Fruit fly (Drosophila melanogaster): Measurements from ENCODE around the gene CG9536.

CG9536 gene

dm6 chr2L:6488676-6489140 lies 11.9 kb upstream of the CG9536 start, which contains the start of the genes KFase and epsilonCOP:
KFase (minus strand) TSS chr2L:6488756.
epsilonCOP (plus strand) TSS chr2L:6489090.
- TF ChIP-seq Fer2 (tag; optimal IDR thresholded peaks at IDR 0.05): peak; percentile 29
- peak; percentile 69 for TF ChIP-seq Meics (GFP tag; optimal IDR thresholded peaks at IDR 0.05)
- TF ChIP-seq Atf-2 (GFP tag; optimal IDR thresholded peaks at IDR 0.05): peak; percentile 23
- no peak for TF ChIP-seq CG17802 (tag; optimal IDR thresholded peaks at IDR 0.05)
- TF ChIP-seq B-H1 (GFP tag; IDR thresholded peaks at IDR 0.05): no peak
- peak; percentile 71 for TF ChIP-seq YL-1 (GFP tag; optimal IDR thresholded peaks at IDR 0.05)
- TF ChIP-seq usp (GFP tag; optimal IDR thresholded peaks at IDR 0.05): no peak
- peak in 1 of 2 experiments; percentile 19 for TF ChIP-seq insv (GFP tag; optimal IDR thresholded peaks at IDR 0.05)
- TF ChIP-seq Max (GFP tag; optimal IDR thresholded peaks at IDR 0.05): no peak
- peak; percentile 61 for TF ChIP-seq inv (GFP tag; IDR thresholded peaks at IDR 0.05; ENCODE audit: partially characterized antibody)
- TF ChIP-seq Bteb2 (GFP tag; optimal IDR thresholded peaks at IDR 0.05): peak; percentile 76
- TF ChIP-seq CG2199 (GFP tag; IDR thresholded peaks at IDR 0.05): no peak
- no peak for TF ChIP-seq CG1832 (GFP tag; optimal IDR thresholded peaks at IDR 0.05)
- TF ChIP-seq CG8089 (GFP tag; optimal IDR thresholded peaks at IDR 0.05): no peak
- TF ChIP-seq Ptx1 (GFP tag; IDR thresholded peaks at IDR 0.05): peak; percentile 42; the same call in 1 of the 2 replicates
- peak; percentile 40 for TF ChIP-seq CG9876 (GFP tag; optimal IDR thresholded peaks at IDR 0.05)
- peak; percentile 37 for TF ChIP-seq dm (GFP tag; optimal IDR thresholded peaks at IDR 0.05)
- TF ChIP-seq CG4328 (GFP tag; optimal IDR thresholded peaks at IDR 0.05): peak; percentile 58
- TF ChIP-seq CG12769 (tag; optimal IDR thresholded peaks at IDR 0.05): no peak
- TF ChIP-seq CG4820 (GFP tag; optimal IDR thresholded peaks at IDR 0.05): peak; percentile 46
- TF ChIP-seq ind (GFP tag; optimal IDR thresholded peaks at IDR 0.05): peak; percentile 65
- TF ChIP-seq org-1 (GFP tag; optimal IDR thresholded peaks at IDR 0.05): no peak
- peak; percentile 45 for TF ChIP-seq CG16863 (GFP tag; optimal IDR thresholded peaks at IDR 0.05)
- TF ChIP-seq CG1792 (GFP tag; optimal IDR thresholded peaks at IDR 0.05): peak; percentile 40
- TF ChIP-seq CG13296 (GFP tag; optimal IDR thresholded peaks at IDR 0.05): peak; percentile 40
- peak; percentile 75 for TF ChIP-seq Sry-δ (GFP tag; optimal IDR thresholded peaks at IDR 0.05)
- TF ChIP-seq CG7556 (GFP tag; optimal IDR thresholded peaks at IDR 0.05): peak; percentile 55
- TF ChIP-seq NC2α (GFP tag; optimal IDR thresholded peaks at IDR 0.05): no peak
- TF ChIP-seq CG2202 (tag; optimal IDR thresholded peaks at IDR 0.05): no peak
- TF ChIP-seq Fer3 (tag; optimal IDR thresholded peaks at IDR 0.05): peak; percentile 64
- TF ChIP-seq cg (GFP tag; optimal IDR thresholded peaks at IDR 0.05): no peak
- TF ChIP-seq CG8359 (GFP tag; optimal IDR thresholded peaks at IDR 0.05; ENCODE audit: borderline replicate concordance): no peak
- no peak for TF ChIP-seq cas (GFP tag; IDR thresholded peaks at IDR 0.05)
- peak; percentile 50 for TF ChIP-seq Dad (GFP tag; optimal IDR thresholded peaks at IDR 0.05)
- TF ChIP-seq Hmr (GFP tag; optimal IDR thresholded peaks at IDR 0.05): peak; percentile 81
- TF ChIP-seq Sry-β (GFP tag; optimal IDR thresholded peaks at IDR 0.05): no peak
- TF ChIP-seq Bgb (GFP tag; IDR thresholded peaks at IDR 0.05; ENCODE audit: partially characterized antibody): peak; percentile 78
- 0 out of 3 replicates have a peak, but pooled peaks have one; percentile 12 for TF ChIP-seq Aef1 (GFP tag; IDR thresholded peaks at IDR 0.05)
- TF ChIP-seq en (GFP tag; optimal IDR thresholded peaks at IDR 0.05): no peak
- no peak for TF ChIP-seq CG43689 (GFP tag; IDR thresholded peaks at IDR 0.05)
- peak; percentile 20 for TF ChIP-seq CG18764 (GFP tag; optimal IDR thresholded peaks at IDR 0.05)
- TF ChIP-seq CG10959 (GFP tag; IDR thresholded peaks at IDR 0.05): no peak
- peak; percentile 57 for TF ChIP-seq Camta (GFP tag; optimal IDR thresholded peaks at IDR 0.05)
- TF ChIP-seq Oaz (GFP tag; IDR thresholded peaks at IDR 0.05): no peak
- peak; percentile 39; the same call in 1 of the 2 replicates for TF ChIP-seq Xrp1 (GFP tag; IDR thresholded peaks at IDR 0.05)
- TF ChIP-seq CG2116 (GFP tag; optimal IDR thresholded peaks at IDR 0.05): peak; percentile 93
- TF ChIP-seq CG32772 (GFP tag; IDR thresholded peaks at IDR 0.05): no peak
- TF ChIP-seq Abd-B (GFP tag; optimal IDR thresholded peaks at IDR 0.05): peak; percentile 52
- TF ChIP-seq CG33213 (GFP tag; optimal IDR thresholded peaks at IDR 0.05): peak; percentile 77
- peak; percentile 66 for TF ChIP-seq nmo (GFP tag; optimal IDR thresholded peaks at IDR 0.05)
- peak; percentile 3 for TF ChIP-seq CG17912 (GFP tag; optimal IDR thresholded peaks at IDR 0.05)
